Worm (Caenorhabditis elegans): ENCODE measurements around the gene C03A3.9.

C03A3.9 gene

DNA sequence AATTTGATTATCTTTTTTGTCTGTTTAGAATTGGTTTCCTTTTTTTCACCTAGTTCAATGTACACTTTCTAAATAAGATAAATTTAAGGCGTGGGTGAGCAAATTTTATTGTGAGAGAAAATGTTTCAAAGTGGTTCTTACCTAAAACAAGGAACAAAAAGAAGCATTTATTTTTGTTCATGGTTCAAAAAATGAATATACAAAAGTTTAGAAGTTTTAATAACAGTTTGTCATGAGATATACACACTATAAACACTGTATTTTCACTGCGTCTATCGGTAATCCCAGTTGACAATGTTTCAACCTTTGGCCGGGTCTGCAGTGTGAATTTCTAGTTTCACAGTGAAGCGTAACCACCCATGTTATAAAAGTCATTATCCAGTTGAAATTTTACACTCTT is 48.6 kb downstream of the C03A3.9 start, which contains the start of gene F08G12.11 (continued):
- no peak for TF ChIP-seq ztf-28 (GFP tag; IDR thresholded peaks at IDR 0.05)
- TF ChIP-seq tbp1 (GFP tag; optimal IDR thresholded peaks at IDR 0.05), result no peak
- no peak for TF ChIP-seq nhr-80 (tag; optimal IDR thresholded peaks at IDR 0.05)
- no peak for TF ChIP-seq D2030.7 (GFP tag; IDR thresholded peaks at IDR 0.05)

DNA sequence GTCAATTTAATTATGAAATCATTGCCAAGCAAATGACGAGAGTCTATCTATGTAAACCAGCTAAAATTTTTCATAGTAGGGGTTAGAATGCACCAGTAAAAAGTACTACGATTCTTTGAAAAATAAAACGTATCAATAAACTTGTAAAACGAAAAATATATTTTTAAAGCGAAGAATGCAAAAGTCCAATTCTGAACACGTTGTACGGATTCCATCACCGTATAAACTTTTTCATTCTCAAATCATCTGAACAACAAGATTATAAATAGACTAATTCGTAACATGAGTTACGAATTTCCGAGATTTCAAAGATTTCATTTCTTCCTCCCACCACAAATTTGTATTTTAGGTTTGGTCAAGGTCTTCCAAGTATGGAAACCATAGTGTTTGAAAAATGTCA is 49.9 kb downstream of the C03A3.9 start, which contains the start of gene nlp-57:
Gene nlp-57 (plus strand): TSS at position 301 of the 400 bp plus-strand sequence.
- TF ChIP-seq dpl-1 (GFP tag; optimal IDR thresholded peaks at IDR 0.05), result no peak
